Worm (Caenorhabditis elegans): Measurements from ENCODE around the gene lir-2.

ce11 chrII:7621513-7621912 is 45.6 kb upstream of the lir-2 start:
- TF ChIP-seq nhr-11 (tag; optimal IDR thresholded peaks at IDR 0.05) (no peak), ztf-11 (tag; optimal IDR thresholded peaks at IDR 0.05) (no peak), nhr-76 (tag; optimal IDR thresholded peaks at IDR 0.05) (no peak), nhr-12 (tag; optimal IDR thresholded peaks at IDR 0.05) (no peak), nhr-237 (tag; optimal IDR thresholded peaks at IDR 0.05) (no peak), ceh-82 (tag; optimal IDR thresholded peaks at IDR 0.05) (no peak), pqm-1 (tag; optimal IDR thresholded peaks at IDR 0.05) (no peak), mdl-1 (tag; optimal IDR thresholded peaks at IDR 0.05) (no peak), lin-15B (tag; optimal IDR thresholded peaks at IDR 0.05) (no peak), R02D3.7 (tag; optimal IDR thresholded peaks at IDR 0.05) (no peak), elt-3 (tag; optimal IDR thresholded peaks at IDR 0.05) (no peak)

All from whole organism, L3 larva.